Fruit fly (Drosophila melanogaster): ENCODE data around the gene sev.
A peak's percentile ranks its signal among the peaks of the same experiment; 100 is the strongest.

Gene sev

dm6 chrX:11128828-11129227 is 42.7 kb upstream of the sev start, which contains the start of gene SrpRalpha (continued):
- TF ChIP-seq Opbp (GFP tag; IDR thresholded peaks at IDR 0.05; ENCODE audit: partially characterized antibody), result peak; percentile 66; the same call in 2 of the 3 replicates
- TF ChIP-seq ERR (GFP tag; optimal IDR thresholded peaks at IDR 0.05), result no peak
- TF ChIP-seq vvl (GFP tag; IDR thresholded peaks at IDR 0.05), result peak; percentile 63; the same call in 1 of the 2 replicates
- no peak for TF ChIP-seq CG14014 (GFP tag; IDR thresholded peaks at IDR 0.05)
- TF ChIP-seq CG16813 (GFP tag; IDR thresholded peaks at IDR 0.05; ENCODE audit: partially characterized antibody), result peak; percentile 33; the same call in 1 of the 3 replicates
- no peak for TF ChIP-seq CG2199 (GFP tag; IDR thresholded peaks at IDR 0.05)
- peak; percentile 42; the same call in 1 of the 2 replicates for TF ChIP-seq Scr (GFP tag; IDR thresholded peaks at IDR 0.05; ENCODE audit: partially characterized antibody)
- peak; percentile 39 for TF ChIP-seq pzg (GFP tag; optimal IDR thresholded peaks at IDR 0.05)
- TF ChIP-seq CG2116 (GFP tag; optimal IDR thresholded peaks at IDR 0.05), result peak; percentile 20
- peak; percentile 79 for TF ChIP-seq YL-1 (GFP tag; optimal IDR thresholded peaks at IDR 0.05)
- TF ChIP-seq CG9797 (GFP tag; optimal IDR thresholded peaks at IDR 0.05), result no peak
- TF ChIP-seq chinmo (GFP tag; IDR thresholded peaks at IDR 0.05; ENCODE audit: partially characterized antibody), result peak; percentile 74; the same call in 1 of the 4 replicates
- TF ChIP-seq knrl (GFP tag; IDR thresholded peaks at IDR 0.05; ENCODE audit: partially characterized antibody), result peak; percentile 35; the same call in 1 of the 3 replicates
- TF ChIP-seq Hmr (GFP tag; optimal IDR thresholded peaks at IDR 0.05), result no peak
- no peak for TF ChIP-seq Poxn (GFP tag; IDR thresholded peaks at IDR 0.05)
- peak; percentile 26 for TF ChIP-seq Ets97D (GFP tag; optimal IDR thresholded peaks at IDR 0.05)
- TF ChIP-seq CG1024 (GFP tag; IDR thresholded peaks at IDR 0.05), result no peak
- TF ChIP-seq gce (GFP tag; IDR thresholded peaks at IDR 0.05), result no peak
- TF ChIP-seq tio (GFP tag; optimal IDR thresholded peaks at IDR 0.05), result no peak
- TF ChIP-seq CG14710 (tag; optimal IDR thresholded peaks at IDR 0.05), result peak; percentile 59
- TF ChIP-seq CG30020 (tag; optimal IDR thresholded peaks at IDR 0.05), result no peak
- no peak for TF ChIP-seq run (tag; optimal IDR thresholded peaks at IDR 0.05)
- TF ChIP-seq Mes4 (GFP tag; optimal IDR thresholded peaks at IDR 0.05), result no peak
- TF ChIP-seq bbx (GFP tag; IDR thresholded peaks at IDR 0.05; ENCODE audit: partially characterized antibody), result peak; percentile 61; the same call in 1 of the 2 replicates
- no peak for TF ChIP-seq PHDP (tag; optimal IDR thresholded peaks at IDR 0.05)
- no peak for TF ChIP-seq crol (GFP tag; IDR thresholded peaks at IDR 0.05)
- no peak for TF ChIP-seq insv (GFP tag; optimal IDR thresholded peaks at IDR 0.05)
- TF ChIP-seq h (optimal IDR thresholded peaks at IDR 0.05), result no peak
- no peak for TF ChIP-seq Sin3A (optimal IDR thresholded peaks at IDR 0.05)
- no peak for TF ChIP-seq Deaf1 (tag; optimal IDR thresholded peaks at IDR 0.05)
- no peak for TF ChIP-seq H2.0 (GFP tag; IDR thresholded peaks at IDR 0.05)
- TF ChIP-seq CG14441 (GFP tag; IDR thresholded peaks at IDR 0.05), result no peak
- TF ChIP-seq hkb (optimal IDR thresholded peaks at IDR 0.05), result no peak
- no peak for TF ChIP-seq hkb (GFP tag; IDR thresholded peaks at IDR 0.05)
- no peak for TF ChIP-seq tna (GFP tag; IDR thresholded peaks at IDR 0.05; ENCODE audit: partially characterized antibody)
- TF ChIP-seq stwl (tag; optimal IDR thresholded peaks at IDR 0.05), result peak; percentile 65
- TF ChIP-seq Hey (tag; optimal IDR thresholded peaks at IDR 0.05), result no peak
- peak; percentile 72 for TF ChIP-seq Dref (GFP tag; IDR thresholded peaks at IDR 0.05)
- peak; percentile 12 for TF ChIP-seq CG17829 (tag; optimal IDR thresholded peaks at IDR 0.05)
- TF ChIP-seq tup (GFP tag; optimal IDR thresholded peaks at IDR 0.05), result no peak
- no peak for TF ChIP-seq CG4617 (GFP tag; optimal IDR thresholded peaks at IDR 0.05; ENCODE audit: borderline replicate concordance)
- TF ChIP-seq slou (GFP tag; optimal IDR thresholded peaks at IDR 0.05), result no peak
- no peak for TF ChIP-seq CG18619 (GFP tag; optimal IDR thresholded peaks at IDR 0.05)
- no peak for TF ChIP-seq Sry-β (GFP tag; optimal IDR thresholded peaks at IDR 0.05)
- no peak for TF ChIP-seq ham (GFP tag; IDR thresholded peaks at IDR 0.05)
- TF ChIP-seq CG10543 (GFP tag; optimal IDR thresholded peaks at IDR 0.05), result no peak
- no peak for TF ChIP-seq CG14860 (GFP tag; IDR thresholded peaks at IDR 0.05; ENCODE audit: partially characterized antibody)
- no peak for TF ChIP-seq B-H1 (GFP tag; IDR thresholded peaks at IDR 0.05)
- TF ChIP-seq Vsx1 (GFP tag; optimal IDR thresholded peaks at IDR 0.05), result no peak
- no peak for TF ChIP-seq CG7271 (tag; optimal IDR thresholded peaks at IDR 0.05)
- no peak for TF ChIP-seq CG17568 (GFP tag; optimal IDR thresholded peaks at IDR 0.05)
